Worm (Caenorhabditis elegans) whole organism, young adult: ENCODE data around the gene nrps-1.

Source experiments
- F57A8.1 ChIP-seq: fragments of 200-800 bp; sonication (Bioruptor generic); optimal IDR thresholded peaks from 2 replicates; lab custom pipeline; 2018; ENCODE audit warnings: mild to moderate bottlenecking, missing genetic modification characterization, moderate library complexity, missing compliant biosample characterization
- K11D2.4 ChIP-seq: fragments of 200-800 bp; sonication (Bioruptor generic); IDR thresholded peaks from 2 replicates; pipeline ENCODE4 v1.3.6; 2022; ENCODE audit warnings: missing genetic modification reagents, missing genetic modification characterization, missing compliant biosample characterization
- ama-1 ChIP-seq, 3 experiments: fragments of 150-350 bp in 1 of 3; sonication (generic microtip) in 2 of 3; optimal IDR thresholded peaks; 2 replicates each; lab custom pipeline; 2014 to 2018; ENCODE audit warnings: missing biosample characterization in 2 of 3, missing genetic modification characterization in 2 of 3, missing genetic modification reagents in 2 of 3
- aptf-2 ChIP-seq: fragments of 200-800 bp; sonication (Bioruptor generic); conservative IDR thresholded peaks from 2 replicates; pipeline ENCODE4 v1.3.6; 2022; ENCODE audit warnings: missing genetic modification reagents, missing genetic modification characterization, missing compliant biosample characterization
- dpl-1 ChIP-seq: fragments of 150-350 bp; optimal IDR thresholded peaks from 2 replicates; lab custom pipeline; 2014; ENCODE audit warnings: missing biosample characterization, missing genetic modification reagents, missing genetic modification characterization

DNA sequence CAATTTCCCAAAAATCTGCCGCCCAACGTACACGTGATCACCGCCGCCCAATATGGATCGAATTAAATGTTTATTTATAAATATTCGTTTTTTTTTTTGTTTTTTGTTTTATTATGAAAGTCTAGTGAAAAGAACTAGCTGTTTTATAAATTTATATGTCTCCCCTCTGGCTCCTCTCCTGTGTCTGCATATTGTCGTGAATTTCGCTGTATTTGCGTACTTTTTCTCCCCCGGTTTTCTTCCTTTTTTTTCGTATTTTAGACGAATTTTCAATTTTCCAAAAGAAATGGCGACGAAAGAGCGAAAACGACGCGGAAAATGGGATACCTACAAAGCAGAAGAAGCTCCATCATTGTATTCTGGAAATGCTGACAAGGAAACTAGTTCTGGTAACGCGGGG, 8.1 kb upstream of the nrps-1 start, which contains the start of gene xpb-1:
- TF ChIP-seq K11D2.4 (GFP tag; lab: Robert Waterston, UW) (no peak), F57A8.1 (GFP tag; lab: Kevin White, UChicago) (no peak), ama-1 (optimal IDR thresholded peaks at IDR 0.05; lab: Kevin White, UChicago) (no peak), ama-1 (GFP tag; optimal IDR thresholded peaks at IDR 0.05; lab: Kevin White, UChicago) (no peak), dpl-1 (GFP tag; lab: Kevin White, UChicago) (no peak), aptf-2 (no peak)
